Worm (Caenorhabditis elegans): ENCODE data around the gene F43G6.16.

DNA sequence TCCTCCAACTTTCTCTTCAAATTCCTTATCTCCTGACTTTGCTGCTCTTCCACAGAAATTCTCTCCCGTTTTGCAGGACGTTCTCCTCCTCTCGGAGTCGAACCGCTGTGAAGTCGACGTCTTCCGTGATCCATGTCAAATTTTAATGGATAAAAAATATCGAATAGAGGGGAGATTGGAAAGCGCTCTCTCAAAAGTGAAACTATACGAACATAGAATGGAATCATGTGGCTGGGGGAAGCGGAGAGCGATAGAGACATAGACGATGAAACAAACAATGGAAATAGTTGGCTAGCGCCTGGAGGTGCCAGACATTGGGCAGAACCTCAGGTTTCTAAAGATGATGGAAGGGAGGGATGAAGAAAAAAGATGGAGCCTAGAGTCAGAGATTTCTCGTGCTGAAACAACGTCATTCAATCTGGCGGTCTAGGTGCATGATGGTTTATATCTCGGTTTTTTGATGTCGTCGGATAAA, 31.5 kb upstream of the F43G6.16 start, which contains the start of gene F43G6.8:
- TF ChIP-seq aly-2 (tag; optimal IDR thresholded peaks at IDR 0.05) (no peak), snpc-4 (tag; optimal IDR thresholded peaks at IDR 0.05) (peak; percentile 2), unc-62 (GFP tag; optimal IDR thresholded peaks at IDR 0.05) (no peak), nhr-6 (tag; optimal IDR thresholded peaks at IDR 0.05) (no peak), nhr-10 (tag; optimal IDR thresholded peaks at IDR 0.05) (no peak), ztf-4 (tag; optimal IDR thresholded peaks at IDR 0.05) (no peak), blmp-1 (tag; optimal IDR thresholded peaks at IDR 0.05; ENCODE audit: insufficient read depth) (peak; percentile 32), R02D3.7 (tag; optimal IDR thresholded peaks at IDR 0.05) (no peak), sma-3 (GFP tag; optimal IDR thresholded peaks at IDR 0.05) (no peak), nhr-237 (tag; optimal IDR thresholded peaks at IDR 0.05) (no peak), nhr-77 (tag; optimal IDR thresholded peaks at IDR 0.05) (no peak), ama-1 (optimal IDR thresholded peaks at IDR 0.05) (peak; percentile 79), mbf-1 (tag; optimal IDR thresholded peaks at IDR 0.05) (no peak), nhr-12 (tag; optimal IDR thresholded peaks at IDR 0.05) (no peak)

All from whole organism, L2 larva.